Worm (Caenorhabditis elegans): ENCODE data around the gene nhr-203.

The nhr-203 gene

DNA sequence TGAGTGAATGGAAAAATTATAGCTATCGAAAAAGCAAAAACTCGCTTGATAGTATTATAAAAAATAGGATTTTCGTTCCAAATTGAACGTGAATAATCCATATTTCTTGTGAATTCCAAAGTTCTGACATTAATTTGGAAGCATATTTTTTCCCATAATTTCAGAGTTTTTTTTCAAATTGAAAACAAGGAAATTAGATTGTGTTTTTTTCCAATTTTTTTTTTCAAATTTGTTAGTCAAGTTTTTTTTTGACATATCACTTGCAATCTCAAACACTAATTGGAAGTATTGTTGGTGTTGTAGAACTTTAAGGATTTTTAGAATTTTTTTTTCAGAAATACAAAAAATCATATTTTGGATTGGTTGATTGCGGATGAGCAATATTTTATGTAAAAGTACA is 13.0 kb upstream of the nhr-203 start, which contains the start of gene srh-34:
Gene srh-34, minus strand, starts transcription at position 101 of the 400 bp plus-strand sequence.
- TF ChIP-seq aly-1 (tag; optimal IDR thresholded peaks at IDR 0.05) (no peak), ceh-13 (GFP tag; optimal IDR thresholded peaks at IDR 0.05) (no peak), sea-1 (GFP tag; conservative IDR thresholded peaks at IDR 0.05) (no peak), flt-1 (GFP tag; IDR thresholded peaks at IDR 0.05) (no peak), tbx-37 (GFP tag; conservative IDR thresholded peaks at IDR 0.05) (no peak), ets-7 (tag; optimal IDR thresholded peaks at IDR 0.05) (no peak), hmg-4 (GFP tag; optimal IDR thresholded peaks at IDR 0.05) (no peak), scrt-1 (GFP tag; IDR thresholded peaks at IDR 0.05) (no peak), tbx-11 (GFP tag; IDR thresholded peaks at IDR 0.05) (no peak), hmbx-1 (tag; optimal IDR thresholded peaks at IDR 0.05) (no peak), ama-1 (optimal IDR thresholded peaks at IDR 0.05) (no peak), pes-1 (GFP tag; IDR thresholded peaks at IDR 0.05) (no peak), F13C5.2 (tag; optimal IDR thresholded peaks at IDR 0.05) (no peak), hnd-1 (tag; optimal IDR thresholded peaks at IDR 0.05) (no peak), B0310.2 (tag; optimal IDR thresholded peaks at IDR 0.05) (no peak), ceh-36 (tag; optimal IDR thresholded peaks at IDR 0.05) (no peak)

- no peak for TF ChIP-seq aly-1 (tag; optimal IDR thresholded peaks at IDR 0.05)
- no peak for TF ChIP-seq hmbx-1 (tag; optimal IDR thresholded peaks at IDR 0.05)
- peak; percentile 23 for TF ChIP-seq hmg-4 (GFP tag; optimal IDR thresholded peaks at IDR 0.05)
- no peak for TF ChIP-seq scrt-1 (GFP tag; IDR thresholded peaks at IDR 0.05)
These were observed 12.6 kb upstream of the nhr-203 start for ce11 chrV:446988-447387.

ce11 chrV:449130-449529 is 10.5 kb upstream of the nhr-203 start, which contains the start of gene srh-35:
srh-35 (minus strand) TSS chrV:449230.
- no peak for TF ChIP-seq hnd-1 (tag; optimal IDR thresholded peaks at IDR 0.05)
- TF ChIP-seq aly-1 (tag; optimal IDR thresholded peaks at IDR 0.05) = no peak
- TF ChIP-seq scrt-1 (GFP tag; IDR thresholded peaks at IDR 0.05) = no peak
- no peak for TF ChIP-seq F13C5.2 (tag; optimal IDR thresholded peaks at IDR 0.05)

DNA sequence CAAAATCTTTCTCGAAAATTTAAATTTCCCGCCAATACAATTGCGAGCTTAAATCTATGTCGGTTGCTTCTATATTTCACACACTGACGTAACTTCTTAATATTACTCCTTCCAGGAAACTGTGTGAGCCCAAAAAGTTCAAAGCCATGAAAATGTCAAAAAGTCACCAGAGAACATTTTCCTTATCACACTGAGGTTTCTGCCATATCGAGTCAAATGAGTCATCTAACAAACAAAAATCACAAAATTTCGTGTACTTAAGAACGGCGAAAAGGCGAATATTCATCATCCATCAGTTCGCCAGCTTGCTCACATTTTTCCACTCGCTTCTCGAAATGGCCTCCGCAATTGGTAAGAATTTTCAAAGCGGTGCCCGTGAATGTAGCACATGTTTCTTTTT is 9.9 kb upstream of the nhr-203 start, which contains the start of gene M02H5.8:
Gene M02H5.8, plus strand, starts transcription at position 297 of the 400 bp plus-strand sequence.
- no peak for TF ChIP-seq tbx-11 (GFP tag; IDR thresholded peaks at IDR 0.05)
- no peak for TF ChIP-seq scrt-1 (GFP tag; IDR thresholded peaks at IDR 0.05)
- TF ChIP-seq tbx-37 (GFP tag; conservative IDR thresholded peaks at IDR 0.05) = no peak
- no peak for TF ChIP-seq B0310.2 (tag; optimal IDR thresholded peaks at IDR 0.05)
- no peak for TF ChIP-seq ama-1 (optimal IDR thresholded peaks at IDR 0.05)
- no peak for TF ChIP-seq flt-1 (GFP tag; IDR thresholded peaks at IDR 0.05)
- TF ChIP-seq ets-7 (tag; optimal IDR thresholded peaks at IDR 0.05) = no peak

ce11 chrV:450757-451501 is 8.7 kb upstream of the nhr-203 start, which contains the start of gene nhr-123:
nhr-123 (plus strand) TSS chrV:451451.
- no peak for TF ChIP-seq aly-1 (tag; optimal IDR thresholded peaks at IDR 0.05)
- TF ChIP-seq scrt-1 (GFP tag; IDR thresholded peaks at IDR 0.05) = no peak
- TF ChIP-seq ceh-36 (tag; optimal IDR thresholded peaks at IDR 0.05) = no peak
- no peak for TF ChIP-seq tra-4 (tag; optimal IDR thresholded peaks at IDR 0.05)
- TF ChIP-seq ceh-13 (GFP tag; optimal IDR thresholded peaks at IDR 0.05) = no peak
- TF ChIP-seq ama-1 (optimal IDR thresholded peaks at IDR 0.05) = no peak
- TF ChIP-seq sea-1 (GFP tag; conservative IDR thresholded peaks at IDR 0.05) = no peak
- TF ChIP-seq tbx-11 (GFP tag; IDR thresholded peaks at IDR 0.05) = no peak
- TF ChIP-seq hmg-4 (GFP tag; optimal IDR thresholded peaks at IDR 0.05) = no peak

DNA sequence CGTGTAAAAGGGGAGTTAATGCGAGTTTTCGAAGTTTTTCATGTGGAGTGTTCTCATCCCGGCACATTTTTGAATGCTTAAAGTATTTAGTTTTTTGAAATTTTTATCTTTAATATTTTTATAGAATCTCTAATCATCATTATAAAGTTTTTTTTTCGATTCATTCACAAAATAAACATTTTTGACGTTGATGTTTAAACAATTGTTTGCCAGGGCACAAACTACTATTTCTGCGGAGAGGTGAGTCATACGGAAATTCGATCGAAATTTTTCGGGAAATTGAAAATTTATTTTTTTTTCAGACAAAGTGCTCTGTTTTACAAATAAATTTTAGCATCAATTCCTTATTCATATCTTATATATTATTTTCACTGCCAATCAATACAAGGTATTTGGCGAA is 6.0 kb upstream of the nhr-203 start, which contains the start of gene nhr-98:
Gene nhr-98, plus strand, starts transcription at position 301 of the 400 bp plus-strand sequence.
- TF ChIP-seq hnd-1 (tag; optimal IDR thresholded peaks at IDR 0.05) = no peak

DNA sequence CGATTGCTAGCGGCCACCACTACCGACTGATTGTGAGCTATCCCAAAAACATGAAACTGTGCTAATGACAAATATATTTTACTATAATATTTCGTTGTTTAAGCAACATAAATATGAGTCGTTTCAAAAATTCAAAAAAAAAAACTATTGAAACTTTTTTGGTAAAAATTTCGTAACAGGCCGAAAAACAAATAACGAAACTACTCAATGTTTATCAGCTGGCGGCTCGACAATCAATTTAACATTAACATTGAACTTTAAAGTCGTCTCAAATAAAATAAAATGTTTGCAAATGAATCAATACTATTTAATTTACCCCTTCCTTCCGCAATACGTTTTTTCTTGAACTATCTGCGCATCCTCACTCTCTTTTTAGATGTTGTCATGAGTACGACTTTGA is 1.8 kb upstream of the nhr-203 start:
- TF ChIP-seq flt-1 (GFP tag; IDR thresholded peaks at IDR 0.05) (no peak), hmbx-1 (tag; optimal IDR thresholded peaks at IDR 0.05) (no peak), tbx-37 (GFP tag; conservative IDR thresholded peaks at IDR 0.05) (no peak), F13C5.2 (tag; optimal IDR thresholded peaks at IDR 0.05) (no peak), pes-1 (GFP tag; IDR thresholded peaks at IDR 0.05) (no peak), ama-1 (optimal IDR thresholded peaks at IDR 0.05) (no peak)

DNA sequence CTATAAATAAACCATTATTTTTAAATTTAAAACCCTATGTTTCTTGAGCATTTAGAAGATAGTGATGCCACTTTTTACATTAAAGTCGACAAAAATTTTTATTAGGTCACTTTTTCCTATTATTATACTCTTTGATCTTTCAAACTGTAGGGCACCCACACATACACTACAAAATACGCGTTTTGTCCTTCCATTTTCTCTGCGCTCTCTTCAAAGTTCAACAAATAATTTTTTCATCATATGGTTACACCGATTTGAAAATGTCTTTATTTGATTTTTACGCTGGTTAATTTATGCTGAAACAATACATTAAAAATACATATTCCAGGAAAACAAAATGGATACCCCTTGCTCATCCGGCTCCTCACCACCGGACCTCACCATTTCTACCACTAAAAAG is 2.7 kb downstream of the nhr-203 start, which contains the start of gene nhr-202:
Gene nhr-202, plus strand, starts transcription at position 326 of the 400 bp plus-strand sequence.
- TF ChIP-seq hnd-1 (tag; optimal IDR thresholded peaks at IDR 0.05) = no peak
- TF ChIP-seq ama-1 (optimal IDR thresholded peaks at IDR 0.05) = no peak
- no peak for TF ChIP-seq scrt-1 (GFP tag; IDR thresholded peaks at IDR 0.05)
- TF ChIP-seq aly-1 (tag; optimal IDR thresholded peaks at IDR 0.05) = no peak
- no peak for TF ChIP-seq tra-4 (tag; optimal IDR thresholded peaks at IDR 0.05)
- no peak for TF ChIP-seq hmg-4 (GFP tag; optimal IDR thresholded peaks at IDR 0.05)

DNA sequence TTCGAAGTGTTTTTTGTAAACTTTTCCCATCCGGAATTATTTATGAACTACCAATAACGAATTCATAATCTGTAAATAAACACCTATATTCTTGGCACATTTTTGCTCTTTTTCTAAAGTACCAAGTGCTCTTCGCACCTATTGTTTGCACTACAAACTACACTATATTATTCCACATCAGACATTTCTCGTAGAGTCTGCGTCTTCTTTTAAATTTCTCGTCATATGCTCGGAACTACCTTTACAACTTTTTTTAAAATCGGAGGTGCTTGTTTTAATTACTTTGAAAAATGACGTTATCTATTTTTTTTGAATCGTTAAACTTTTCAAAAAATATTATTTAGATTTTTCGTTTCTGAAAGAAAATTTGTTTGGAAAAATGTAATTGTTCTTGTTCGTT is 5.2 kb downstream of the nhr-203 start, which contains the start of gene nhr-201:
Gene nhr-201, plus strand, starts transcription at position 29 of the 400 bp plus-strand sequence.
- no peak for TF ChIP-seq pes-1 (GFP tag; IDR thresholded peaks at IDR 0.05)
- no peak for TF ChIP-seq scrt-1 (GFP tag; IDR thresholded peaks at IDR 0.05)
- no peak for TF ChIP-seq F13C5.2 (tag; optimal IDR thresholded peaks at IDR 0.05)
- TF ChIP-seq tra-4 (tag; optimal IDR thresholded peaks at IDR 0.05) = no peak
- TF ChIP-seq hmbx-1 (tag; optimal IDR thresholded peaks at IDR 0.05) = no peak
- TF ChIP-seq hmg-4 (GFP tag; optimal IDR thresholded peaks at IDR 0.05) = no peak
- TF ChIP-seq hnd-1 (tag; optimal IDR thresholded peaks at IDR 0.05) = no peak
- no peak for TF ChIP-seq B0310.2 (tag; optimal IDR thresholded peaks at IDR 0.05)
- TF ChIP-seq tbx-37 (GFP tag; conservative IDR thresholded peaks at IDR 0.05) = no peak
- no peak for TF ChIP-seq tbx-11 (GFP tag; IDR thresholded peaks at IDR 0.05)
- TF ChIP-seq ceh-36 (tag; optimal IDR thresholded peaks at IDR 0.05) = no peak
- no peak for TF ChIP-seq aly-1 (tag; optimal IDR thresholded peaks at IDR 0.05)
- TF ChIP-seq ceh-13 (GFP tag; optimal IDR thresholded peaks at IDR 0.05) = no peak
- TF ChIP-seq flt-1 (GFP tag; IDR thresholded peaks at IDR 0.05) = no peak
- TF ChIP-seq ama-1 (optimal IDR thresholded peaks at IDR 0.05) = no peak

Measured in whole organism, early embryonic.